Fruit fly (Drosophila melanogaster) whole organism, pupa: ENCODE data around the gene Irc.
A peak's percentile ranks its signal among the peaks of the same experiment; 100 is the strongest.

Source experiments
- CG13204 ChIP-seq: fragments of 200-800 bp; sonication (Bioruptor generic); optimal IDR thresholded peaks from 2 replicates; lab custom pipeline; 2018; ENCODE audit warnings: missing biosample characterization, mild to moderate bottlenecking, missing genetic modification characterization, moderate library complexity
- CG4496 ChIP-seq: fragments of 200-800 bp; sonication (Bioruptor generic); IDR thresholded peaks from 3 replicates; pipeline ENCODE4 v1.3.6; 2022; ENCODE audit warnings: missing biosample characterization, missing genetic modification characterization
- D1 ChIP-seq: fragments of 200-800 bp; sonication (Bioruptor generic); optimal IDR thresholded peaks from 2 replicates; lab custom pipeline; 2018; ENCODE audit warnings: missing biosample characterization, mild to moderate bottlenecking, missing genetic modification characterization, moderate library complexity
- EcR ChIP-seq: fragments of 200-800 bp; sonication (Bioruptor generic); optimal IDR thresholded peaks from 3 replicates; lab custom pipeline; 2019; ENCODE audit warnings: missing biosample characterization, missing genetic modification characterization, mild to moderate bottlenecking, moderate library complexity, missing genetic modification reagents
- Snoo ChIP-seq: fragments of 200-800 bp; sonication (Bioruptor generic); optimal IDR thresholded peaks from 3 replicates; lab custom pipeline; 2017; ENCODE audit warnings: missing biosample characterization, mild to moderate bottlenecking, missing genetic modification characterization, inconsistent platforms
- fd96Ca ChIP-seq: fragments of 200-800 bp; sonication (Bioruptor generic); IDR thresholded peaks from 3 replicates; pipeline ENCODE4 v1.3.6; 2022; ENCODE audit warnings: missing biosample characterization, missing genetic modification characterization

DNA sequence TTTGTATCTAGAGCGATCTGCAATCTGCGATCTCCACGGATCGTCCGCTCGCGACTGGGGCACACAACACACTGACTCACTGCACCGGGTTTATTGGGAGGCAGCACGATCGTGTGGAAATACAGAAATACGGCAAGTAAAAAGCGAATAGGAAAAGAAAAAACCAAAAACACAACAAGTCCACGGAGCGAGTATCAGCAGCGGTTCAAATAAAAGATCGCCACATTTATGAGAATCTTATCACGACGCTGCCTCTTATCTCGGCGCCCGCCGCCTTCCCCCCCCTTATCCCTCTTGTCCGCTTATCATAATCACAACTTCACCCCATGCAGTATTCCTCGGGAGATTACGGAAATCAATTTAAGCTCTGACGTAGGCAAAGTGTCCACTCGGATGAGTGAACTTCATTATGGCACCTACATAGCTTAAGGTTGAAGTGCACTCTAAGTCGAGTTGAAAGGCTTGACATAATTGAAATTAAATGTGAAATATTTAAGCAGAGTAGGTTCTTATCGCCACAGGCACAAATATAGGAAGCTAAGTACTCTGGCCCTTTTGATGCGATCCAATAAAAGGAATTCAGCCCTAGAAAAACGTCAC lies 20.5 kb upstream of the Irc start, which contains the start of gene AhcyL2:
- TF ChIP-seq EcR (GFP tag; lab: Kevin White, UChicago), result peak; percentile 71
- no peak for TF ChIP-seq CG13204 (GFP tag; lab: Kevin White, UChicago)
- TF ChIP-seq fd96Ca (GFP tag; lab: Robert Waterston, UW), result no peak
- TF ChIP-seq CG4496 (GFP tag; lab: Robert Waterston, UW), result no peak
- no peak for TF ChIP-seq Snoo (tag; lab: Kevin White, UChicago)
- no peak for TF ChIP-seq D1
